Fruit fly (Drosophila melanogaster) whole organism, adult: ENCODE results near the gene CG13678.

Experiments used
- CG11617 ChIP-seq: fragments of 200-800 bp; sonication (Bioruptor generic); optimal IDR thresholded peaks from 2 replicates; lab custom pipeline; 2017; ENCODE audit warnings: mild to moderate bottlenecking, missing biosample characterization, missing genetic modification reagents, missing genetic modification characterization
- CG7101 ChIP-seq: fragments of 200-800 bp; sonication (Bioruptor generic); optimal IDR thresholded peaks from 2 replicates; lab custom pipeline; 2018; ENCODE audit warnings: missing biosample characterization, mild to moderate bottlenecking, missing genetic modification characterization, moderate library complexity
- Crg-1 ChIP-seq: fragments of 200-800 bp; sonication (Bioruptor generic); optimal IDR thresholded peaks from 2 replicates; lab custom pipeline; 2016; ENCODE audit warnings: missing biosample characterization, missing genetic modification characterization
- Hr96 ChIP-seq: fragments of 200-800 bp; sonication (Bioruptor generic); optimal IDR thresholded peaks from 2 replicates; lab custom pipeline; 2016; ENCODE audit warnings: missing biosample characterization, missing genetic modification characterization
- Mnt ChIP-seq: fragments of 200-800 bp; sonication (Bioruptor generic); optimal IDR thresholded peaks from 2 replicates; lab custom pipeline; 2016; ENCODE audit warnings: missing biosample characterization, mild to moderate bottlenecking, missing genetic modification characterization
- bab1 ChIP-seq: fragments of 200-800 bp; sonication (Bioruptor generic); optimal IDR thresholded peaks from 3 replicates; lab custom pipeline; 2019; ENCODE audit warnings: missing biosample characterization, mild to moderate bottlenecking, missing genetic modification characterization, moderate library complexity
- cnc ChIP-seq, 2 experiments: fragments of >200 bp; optimal IDR thresholded peaks; 2 replicates each; lab custom pipeline; 2017
- pad ChIP-seq: fragments of 200-800 bp; sonication (Bioruptor generic); optimal IDR thresholded peaks from 3 replicates; lab custom pipeline; 2017; ENCODE audit warnings: missing biosample characterization, missing genetic modification characterization, mild to moderate bottlenecking, moderate library complexity, missing genetic modification reagents
- tj ChIP-seq: fragments of 200-800 bp; sonication (Bioruptor generic); optimal IDR thresholded peaks from 3 replicates; lab custom pipeline; 2017; ENCODE audit warnings: missing biosample characterization, mild to moderate bottlenecking, missing genetic modification characterization, moderate library complexity
- toe ChIP-seq: fragments of 200-800 bp; sonication (Bioruptor generic); optimal IDR thresholded peaks from 2 replicates; lab custom pipeline; 2016; ENCODE audit warnings: missing biosample characterization, missing genetic modification characterization

dm6 chr3L:8240932-8241331, 19.0 kb downstream of the CG13678 start:
- no peak for TF ChIP-seq bab1 (GFP tag; lab: Kevin White, UChicago)
- TF ChIP-seq tj (GFP tag; lab: Kevin White, UChicago), result no peak
- TF ChIP-seq CG7101 (tag; lab: Kevin White, UChicago), result no peak
- no peak for TF ChIP-seq Hr96 (GFP tag; lab: Kevin White, UChicago)
- TF ChIP-seq Crg-1, result no peak
- no peak for TF ChIP-seq pad
- no peak for TF ChIP-seq CG11617
- TF ChIP-seq cnc (optimal IDR thresholded peaks at IDR 0.05; lab: Kevin White, UChicago), result no peak
- TF ChIP-seq toe, result peak; percentile 23
- TF ChIP-seq Mnt (GFP tag; lab: Kevin White, UChicago), result peak; percentile 29
